Worm (Caenorhabditis elegans) whole organism, late embryonic: ENCODE measurements around the gene cal-1.

Experiments used
- elt-4 ChIP-seq: sonication (generic microtip); optimal IDR thresholded peaks from 2 replicates; lab custom pipeline; 2016; ENCODE audit warnings: missing genetic modification characterization, missing compliant biosample characterization
- fkh-10 ChIP-seq: fragments of 150-350 bp; optimal IDR thresholded peaks from 2 replicates; lab custom pipeline; 2014; ENCODE audit warnings: missing biosample characterization, missing genetic modification reagents, missing genetic modification characterization
- pag-3 ChIP-seq: sonication (generic microtip); optimal IDR thresholded peaks from 2 replicates; lab custom pipeline; 2016; ENCODE audit warnings: missing compliant biosample characterization, missing genetic modification characterization, borderline replicate concordance

- TF ChIP-seq elt-4 (tag; lab: Kevin White, UChicago) = no peak
- no peak for TF ChIP-seq pag-3 (tag; lab: Kevin White, UChicago)
- no peak for TF ChIP-seq fkh-10
Observed at ce11 chrV:12467755-12468154, 49.3 kb downstream of the cal-1 start.
